Worm (Caenorhabditis elegans) whole organism, L1 larva: Measurements from ENCODE around the gene plc-2.

ENCODE experiments used
- F16B12.6 ChIP-seq: fragments of 150-350 bp; optimal IDR thresholded peaks from 2 replicates; lab custom pipeline; 2014; ENCODE audit warnings: missing biosample characterization, missing genetic modification characterization
- Y116A8C.19 ChIP-seq: sonication (generic microtip); optimal IDR thresholded peaks from 2 replicates; lab custom pipeline; 2016; ENCODE audit warnings: missing compliant biosample characterization, missing genetic modification characterization, borderline replicate concordance
- aly-2 ChIP-seq: fragments of 150-350 bp; optimal IDR thresholded peaks from 2 replicates; lab custom pipeline; 2014; ENCODE audit warnings: missing biosample characterization, missing genetic modification characterization
- ceh-8 ChIP-seq: fragments of 200-800 bp; sonication (Bioruptor generic); optimal IDR thresholded peaks from 2 replicates; lab custom pipeline; 2018; ENCODE audit warnings: mild to moderate bottlenecking, missing genetic modification characterization, moderate library complexity, missing compliant biosample characterization
- ceh-82 ChIP-seq, 3 experiments: fragments of 150-350 bp in 1 of 3; sonication (generic microtip) in 2 of 3; optimal IDR thresholded peaks; 2 replicates each; lab custom pipeline; 2014 to 2017; ENCODE audit warnings: missing biosample characterization in 3 of 3, missing genetic modification characterization in 3 of 3
- dpl-1 ChIP-seq, 3 experiments: fragments of 150-350 bp in 2 of 3; sonication (generic microtip) in 1 of 3; optimal IDR thresholded peaks; 2 replicates each; lab custom pipeline; 2014 to 2017; ENCODE audit warnings: missing biosample characterization in 3 of 3, missing genetic modification characterization in 3 of 3, missing genetic modification reagents in 3 of 3
- efl-1 ChIP-seq, 4 experiments: fragments of 150-350 bp; optimal IDR thresholded peaks in 3 of 4; peaks in 1 of 4; 1 replicate in 1 of 4; 2 replicates in 3 of 4; lab custom pipeline; 2014; ENCODE audit warnings: missing biosample characterization in 2 of 4, missing genetic modification characterization in 2 of 4, missing genetic modification reagents in 2 of 4
- elt-2 ChIP-seq: sonication (generic microtip); optimal IDR thresholded peaks from 2 replicates; lab custom pipeline; 2016; ENCODE audit warnings: missing genetic modification characterization, mild to moderate bottlenecking, inconsistent platforms, missing compliant biosample characterization, missing genetic modification reagents
- fkh-8 ChIP-seq: sonication (generic microtip); optimal IDR thresholded peaks from 2 replicates; lab custom pipeline; 2016; ENCODE audit warnings: mild to moderate bottlenecking, missing genetic modification characterization, missing compliant biosample characterization
- fos-1 ChIP-seq: fragments of 150-350 bp; optimal IDR thresholded peaks from 2 replicates; lab custom pipeline; 2014; ENCODE audit warnings: missing biosample characterization, missing genetic modification characterization
- hlh-17 ChIP-seq: fragments of 200-800 bp; sonication (Bioruptor generic); optimal IDR thresholded peaks from 2 replicates; lab custom pipeline; 2018; ENCODE audit warnings: missing genetic modification characterization, mild to moderate bottlenecking, missing compliant biosample characterization, moderate library complexity, borderline replicate concordance
- hlh-4 ChIP-seq: sonication (generic microtip); optimal IDR thresholded peaks from 2 replicates; lab custom pipeline; 2016; ENCODE audit warnings: mild to moderate bottlenecking, missing genetic modification characterization, missing compliant biosample characterization
- hpl-2 ChIP-seq: fragments of 150-350 bp; optimal IDR thresholded peaks from 2 replicates; lab custom pipeline; 2014; ENCODE audit warnings: missing biosample characterization, missing genetic modification reagents, missing genetic modification characterization
- lin-15B ChIP-seq: fragments of 150-350 bp; sonication (generic microtip); optimal IDR thresholded peaks from 3 replicates; lab custom pipeline; 2014; ENCODE audit warnings: missing biosample characterization, missing genetic modification characterization
- lin-35 ChIP-seq, 2 experiments: fragments of 150-350 bp; optimal IDR thresholded peaks; 2 replicates each; lab custom pipeline; 2014; ENCODE audit warnings: missing biosample characterization in 2 of 2, missing genetic modification characterization in 2 of 2, missing genetic modification reagents in 2 of 2
- lin-39 ChIP-seq: fragments of 150-350 bp; optimal IDR thresholded peaks from 2 replicates; lab custom pipeline; 2014; ENCODE audit warnings: missing biosample characterization, missing genetic modification reagents, missing genetic modification characterization
- lir-3 ChIP-seq: sonication (generic microtip); optimal IDR thresholded peaks from 2 replicates; lab custom pipeline; 2016; ENCODE audit warnings: mild to moderate bottlenecking, missing genetic modification characterization, moderate library complexity, missing compliant biosample characterization; ENCODE audit not compliant: poor library complexity
- mdl-1 ChIP-seq, 2 experiments: fragments of 150-350 bp; optimal IDR thresholded peaks; 2 replicates each; lab custom pipeline; 2014 to 2017; ENCODE audit warnings: missing biosample characterization in 2 of 2, missing genetic modification characterization in 2 of 2, inconsistent platforms in 1 of 2
- mep-1 ChIP-seq: fragments of 150-350 bp; optimal IDR thresholded peaks from 2 replicates; lab custom pipeline; 2014; ENCODE audit warnings: missing biosample characterization, missing genetic modification characterization
- nhr-11 ChIP-seq: fragments of 150-350 bp; optimal IDR thresholded peaks from 2 replicates; lab custom pipeline; 2014; ENCODE audit warnings: missing biosample characterization, missing genetic modification characterization
- nhr-19 ChIP-seq: fragments of 200-800 bp; sonication (Bioruptor generic); conservative IDR thresholded peaks from 2 replicates; pipeline ENCODE4 v1.3.6; 2022; ENCODE audit warnings: missing genetic modification characterization, missing compliant biosample characterization
- nhr-237 ChIP-seq: fragments of 150-350 bp; optimal IDR thresholded peaks from 2 replicates; lab custom pipeline; 2014; ENCODE audit warnings: missing biosample characterization, missing genetic modification characterization
- nhr-47 ChIP-seq: sonication (generic microtip); optimal IDR thresholded peaks from 2 replicates; lab custom pipeline; 2016; ENCODE audit warnings: mild to moderate bottlenecking, missing genetic modification characterization, moderate library complexity, missing compliant biosample characterization
- nhr-71 ChIP-seq: sonication (generic microtip); optimal IDR thresholded peaks from 2 replicates; lab custom pipeline; 2016; ENCODE audit warnings: mild to moderate bottlenecking, missing genetic modification characterization, moderate library complexity, missing compliant biosample characterization
- nhr-76 ChIP-seq: sonication (generic microtip); optimal IDR thresholded peaks from 2 replicates; lab custom pipeline; 2017; ENCODE audit warnings: missing biosample characterization, missing genetic modification characterization
- nhr-77 ChIP-seq: fragments of 150-350 bp; optimal IDR thresholded peaks from 2 replicates; lab custom pipeline; 2014; ENCODE audit warnings: missing biosample characterization, missing genetic modification characterization
- nhr-84 ChIP-seq: sonication (generic microtip); optimal IDR thresholded peaks from 2 replicates; lab custom pipeline; 2017; ENCODE audit warnings: missing biosample characterization, missing genetic modification characterization
- pax-3 ChIP-seq: fragments of 200-800 bp; sonication (Bioruptor generic); optimal IDR thresholded peaks from 2 replicates; lab custom pipeline; 2018; ENCODE audit warnings: mild to moderate bottlenecking, missing genetic modification characterization, moderate library complexity, missing compliant biosample characterization
- pqm-1 ChIP-seq: sonication (generic microtip); optimal IDR thresholded peaks from 3 replicates; lab custom pipeline; 2017; ENCODE audit warnings: missing biosample characterization, missing genetic modification characterization
- snpc-4 ChIP-seq: fragments of 150-350 bp; optimal IDR thresholded peaks from 2 replicates; lab custom pipeline; 2014; ENCODE audit warnings: missing biosample characterization, missing genetic modification characterization
- snu-23 ChIP-seq: sonication (generic microtip); optimal IDR thresholded peaks from 2 replicates; lab custom pipeline; 2016; ENCODE audit warnings: missing genetic modification characterization, missing compliant biosample characterization
- sox-4 ChIP-seq: sonication (generic microtip); optimal IDR thresholded peaks from 2 replicates; lab custom pipeline; 2016; ENCODE audit warnings: missing genetic modification characterization, missing compliant biosample characterization
- sptf-1 ChIP-seq: fragments of 150-350 bp; optimal IDR thresholded peaks from 2 replicates; lab custom pipeline; 2014; ENCODE audit warnings: missing biosample characterization, missing genetic modification characterization
- swsn-7 ChIP-seq: sonication (generic microtip); optimal IDR thresholded peaks from 2 replicates; lab custom pipeline; 2016; ENCODE audit warnings: missing genetic modification characterization, missing compliant biosample characterization
- unc-130 ChIP-seq: fragments of 150-350 bp; optimal IDR thresholded peaks from 2 replicates; lab custom pipeline; 2017; ENCODE audit warnings: missing biosample characterization, missing genetic modification characterization, inconsistent platforms
- unc-62 ChIP-seq: fragments of 150-350 bp; optimal IDR thresholded peaks from 2 replicates; lab custom pipeline; 2014; ENCODE audit warnings: missing biosample characterization, missing genetic modification reagents, missing genetic modification characterization
- zag-1 ChIP-seq: fragments of 150-350 bp; optimal IDR thresholded peaks from 2 replicates; lab custom pipeline; 2014; ENCODE audit warnings: missing biosample characterization, missing genetic modification characterization
- ztf-11 ChIP-seq, 2 experiments: sonication (generic microtip); optimal IDR thresholded peaks; 2 replicates each; lab custom pipeline; 2016 to 2017; ENCODE audit warnings: missing genetic modification characterization in 2 of 2, missing biosample characterization in 1 of 2, missing compliant biosample characterization in 1 of 2

The plc-2 gene

DNA sequence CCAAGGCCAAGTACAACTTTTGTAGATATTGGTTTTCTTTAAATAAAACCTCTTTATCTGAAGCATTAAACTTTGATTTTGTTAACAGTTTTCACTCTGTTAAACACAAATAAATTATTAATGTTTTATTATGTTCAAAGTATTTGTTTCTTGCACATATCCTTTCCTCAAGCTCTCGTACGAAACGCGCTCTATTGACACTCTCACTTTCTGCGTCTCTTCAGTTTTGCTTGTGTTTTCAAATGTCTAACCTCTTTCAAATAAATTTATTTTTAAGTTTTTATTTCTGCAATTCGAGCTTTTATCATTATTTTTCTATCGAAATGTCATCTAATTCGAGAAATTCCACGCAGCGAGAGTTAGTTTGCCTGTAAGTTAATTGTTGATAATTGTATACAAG, 48.6 kb upstream of the plc-2 start, which contains the start of gene K08F9.4 (continued):
- TF ChIP-seq sox-4 (tag; lab: Kevin White, UChicago) (no peak), nhr-76 (tag; lab: Kevin White, UChicago) (no peak), elt-2 (tag; lab: Kevin White, UChicago) (no peak), fos-1 (tag; lab: Kevin White, UChicago) (no peak), nhr-11 (tag; lab: Kevin White, UChicago) (no peak)

DNA sequence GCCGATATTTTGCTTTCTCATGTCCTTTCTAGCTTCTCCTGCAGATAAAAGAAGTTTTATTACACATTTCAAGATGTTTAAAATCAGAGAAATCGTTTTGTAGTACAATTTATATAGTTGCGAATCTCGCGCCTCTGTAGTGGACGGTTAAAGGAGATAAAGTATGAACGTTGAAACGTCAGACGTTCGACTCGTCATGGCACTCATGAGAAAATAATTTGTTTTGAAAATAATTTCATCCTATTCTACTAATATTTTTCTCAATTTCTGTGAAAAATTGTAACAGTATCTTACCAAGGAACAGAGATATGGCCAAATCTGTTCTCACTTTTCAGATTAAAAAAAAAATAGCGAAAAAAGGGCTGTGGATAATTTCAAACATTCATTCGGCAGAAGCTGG, 44.6 kb upstream of the plc-2 start, which contains the start of gene T09F5.20:
T09F5.20 (minus strand) TSS at position 101 of the 400 bp plus-strand sequence.
- no peak for TF ChIP-seq ceh-8 (GFP tag; lab: Kevin White, UChicago)
- TF ChIP-seq snu-23 (GFP tag; lab: Kevin White, UChicago): no peak
- no peak for TF ChIP-seq nhr-47 (tag; lab: Kevin White, UChicago)
- no peak for TF ChIP-seq sptf-1 (tag; lab: Kevin White, UChicago)
- no peak for TF ChIP-seq Y116A8C.19
- TF ChIP-seq sox-4 (tag; lab: Kevin White, UChicago): no peak
- no peak for TF ChIP-seq lin-35 (GFP tag; optimal IDR thresholded peaks at IDR 0.05; lab: Kevin White, UChicago)
- TF ChIP-seq ztf-11 (tag; optimal IDR thresholded peaks at IDR 0.05; lab: Kevin White, UChicago): no peak
- TF ChIP-seq dpl-1 (GFP tag; optimal IDR thresholded peaks at IDR 0.05; lab: Kevin White, UChicago): no peak

DNA sequence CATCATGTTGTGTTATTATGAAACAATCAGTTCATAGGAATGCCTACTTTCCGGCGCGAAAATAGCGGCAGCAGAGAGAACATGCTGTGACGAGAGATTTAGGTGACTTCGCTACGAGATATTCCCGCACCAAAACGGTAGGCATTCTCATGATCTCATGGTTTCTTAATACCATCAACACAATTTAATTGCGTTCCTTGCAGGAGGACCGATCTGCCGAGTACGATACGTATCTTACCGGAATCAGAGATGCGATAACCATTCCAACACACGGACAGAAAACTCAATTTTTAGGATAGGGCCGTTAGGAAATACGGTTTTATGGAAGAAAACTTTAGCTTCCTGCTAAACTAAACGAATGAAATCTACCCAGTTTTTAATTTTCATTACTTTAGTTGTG, 43.6 kb upstream of the plc-2 start, which contains the start of gene T09F5.1:
T09F5.1 (plus strand) TSS at position 301 of the 400 bp plus-strand sequence.
- TF ChIP-seq hlh-17: no peak
- no peak for TF ChIP-seq mdl-1 (tag; optimal IDR thresholded peaks at IDR 0.05; lab: Kevin White, UChicago)
- TF ChIP-seq unc-130 (tag; lab: Kevin White, UChicago): no peak
- no peak for TF ChIP-seq hpl-2
- no peak for TF ChIP-seq pqm-1 (tag; lab: Kevin White, UChicago)
- TF ChIP-seq efl-1 (optimal IDR thresholded peaks at IDR 0.05; lab: Kevin White, UChicago): no peak
- no peak for TF ChIP-seq efl-1 (GFP tag; optimal IDR thresholded peaks at IDR 0.05 in 1 of 2; lab: Kevin White, UChicago)
- no peak for TF ChIP-seq unc-62 (GFP tag; lab: Kevin White, UChicago)
- no peak for TF ChIP-seq ceh-82 (tag; optimal IDR thresholded peaks at IDR 0.05; lab: Kevin White, UChicago)
- TF ChIP-seq, all 84 proteins: peak for 0

DNA sequence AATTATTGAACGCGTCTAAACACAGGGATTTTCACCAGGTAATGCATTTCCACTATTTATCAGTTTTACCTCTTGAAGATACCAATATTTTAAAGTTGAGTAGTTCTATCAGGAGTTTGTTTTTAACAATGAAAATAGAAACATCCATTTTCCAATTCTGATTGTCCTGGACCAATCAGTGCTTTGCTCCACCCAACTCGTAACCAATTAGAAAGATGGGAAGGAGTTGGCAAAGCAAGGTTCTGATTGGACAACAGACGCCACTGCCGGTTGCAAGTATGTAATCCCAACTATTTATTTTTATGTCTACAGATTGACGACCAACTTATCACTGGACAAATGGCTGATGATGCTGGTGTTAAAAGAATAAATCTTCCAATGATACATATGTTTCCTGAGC, 42.2 kb upstream of the plc-2 start:
- no peak for TF ChIP-seq unc-130 (tag; lab: Kevin White, UChicago)
- no peak for TF ChIP-seq aly-2
- no peak for TF ChIP-seq nhr-84 (tag; lab: Kevin White, UChicago)
- no peak for TF ChIP-seq pax-3 (tag; lab: Kevin White, UChicago)
- no peak for TF ChIP-seq nhr-77
- TF ChIP-seq lin-15B (tag; lab: Kevin White, UChicago): no peak
- no peak for TF ChIP-seq zag-1 (tag; lab: Kevin White, UChicago)
- no peak for TF ChIP-seq lir-3 (tag; lab: Kevin White, UChicago)
- TF ChIP-seq ztf-11 (tag; optimal IDR thresholded peaks at IDR 0.05; lab: Kevin White, UChicago): no peak
- TF ChIP-seq swsn-7 (tag; lab: Kevin White, UChicago): no peak
- TF ChIP-seq mep-1: no peak
- no peak for TF ChIP-seq nhr-71 (tag; lab: Kevin White, UChicago)

DNA sequence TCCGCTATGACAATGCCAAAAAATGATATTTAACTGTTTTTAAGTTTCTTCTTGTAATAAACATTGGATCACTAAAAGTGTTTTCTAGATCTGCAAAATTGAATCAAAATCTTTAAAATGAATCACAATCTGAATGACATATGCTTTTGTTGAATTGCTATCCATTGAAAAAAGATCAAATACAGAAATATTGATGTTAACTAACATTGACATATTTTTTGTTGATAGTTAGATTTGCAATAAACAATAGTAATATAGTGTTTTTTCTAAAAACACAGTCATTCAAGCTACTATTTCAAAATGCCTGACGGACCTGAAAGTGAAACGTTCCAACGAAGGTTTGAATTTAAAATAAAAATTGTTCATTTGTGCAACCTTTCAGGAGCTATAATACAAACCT, 41.7 kb upstream of the plc-2 start, which contains the start of gene T09F5.2:
T09F5.2 (plus strand) TSS at position 301 of the 400 bp plus-strand sequence.
- TF ChIP-seq fkh-8 (no peak), snpc-4 (tag; lab: Kevin White, UChicago) (no peak), F16B12.6 (tag; lab: Kevin White, UChicago) (no peak), pqm-1 (tag; lab: Kevin White, UChicago) (no peak), lin-35 (GFP tag; optimal IDR thresholded peaks at IDR 0.05; lab: Kevin White, UChicago) (no peak), nhr-237 (no peak), nhr-77 (no peak), nhr-71 (tag; lab: Kevin White, UChicago) (no peak), hlh-4 (tag; lab: Kevin White, UChicago) (no peak), lin-39 (tag; lab: Kevin White, UChicago) (no peak), nhr-19 (GFP tag; lab: Robert Waterston, UW) (no peak)
